Fruit fly (Drosophila melanogaster) whole organism, embryonic: ENCODE data around the gene Usp8.
A peak's percentile ranks its signal among the peaks of the same experiment; 100 is the strongest.

Experiments
- CG10147 ChIP-seq: fragments of 200-800 bp; sonication (Bioruptor generic); optimal IDR thresholded peaks from 2 replicates; lab custom pipeline; 2019; ENCODE audit warnings: missing biosample characterization, mild to moderate bottlenecking, missing genetic modification characterization, moderate library complexity
- CG10209 ChIP-seq: fragments of 200-800 bp; sonication (Bioruptor generic); optimal IDR thresholded peaks from 3 replicates; lab custom pipeline; 2017; ENCODE audit warnings: missing biosample characterization, mild to moderate bottlenecking, missing genetic modification characterization, missing genetic modification reagents
- CG10979 ChIP-seq: fragments of 200-800 bp; sonication (Bioruptor generic); optimal IDR thresholded peaks from 2 replicates; lab custom pipeline; 2018; ENCODE audit warnings: missing biosample characterization, mild to moderate bottlenecking, missing genetic modification characterization, moderate library complexity
- CG11560 ChIP-seq: fragments of 200-800 bp; sonication (Bioruptor generic); IDR thresholded peaks from 3 replicates; pipeline ENCODE4 v1.3.6; 2022; ENCODE audit warnings: missing biosample characterization, missing genetic modification characterization
- CG12104 ChIP-seq: fragments of 200-800 bp; sonication (Bioruptor generic); optimal IDR thresholded peaks from 3 replicates; lab custom pipeline; 2016; ENCODE audit warnings: missing biosample characterization, missing genetic modification characterization
- CG13287 ChIP-seq: fragments of 200-800 bp; sonication (Bioruptor generic); IDR thresholded peaks from 2 replicates; pipeline ENCODE4 v1.3.6; 2022; ENCODE audit warnings: missing biosample characterization, missing genetic modification characterization; ENCODE audit not compliant: partially characterized antibody
- CG13624 ChIP-seq: fragments of 200-800 bp; sonication (Bioruptor generic); optimal IDR thresholded peaks from 2 replicates; lab custom pipeline; 2016; ENCODE audit warnings: missing biosample characterization, missing genetic modification characterization
- CG14050 ChIP-seq: fragments of 200-800 bp; sonication (Bioruptor generic); IDR thresholded peaks from 3 replicates; pipeline ENCODE4 v1.3.6; 2022; ENCODE audit warnings: missing biosample characterization, missing genetic modification characterization
- CG15011 ChIP-seq: fragments of 200-800 bp; sonication (Bioruptor generic); optimal IDR thresholded peaks from 3 replicates; lab custom pipeline; 2018; ENCODE audit warnings: missing biosample characterization, mild to moderate bottlenecking, missing genetic modification characterization
- CG15514 ChIP-seq: fragments of 200-800 bp; sonication (Bioruptor generic); optimal IDR thresholded peaks from 3 replicates; lab custom pipeline; 2017; ENCODE audit warnings: missing biosample characterization, missing genetic modification characterization, mild to moderate bottlenecking, moderate library complexity, missing genetic modification reagents
- CG1603 ChIP-seq: fragments of 200-800 bp; sonication (Bioruptor generic); optimal IDR thresholded peaks from 2 replicates; lab custom pipeline; 2019; ENCODE audit warnings: missing biosample characterization, mild to moderate bottlenecking, missing genetic modification characterization, moderate library complexity
- CG16863 ChIP-seq: fragments of 200-800 bp; sonication (Bioruptor generic); optimal IDR thresholded peaks from 3 replicates; lab custom pipeline; 2016; ENCODE audit warnings: missing biosample characterization, missing genetic modification characterization
- CG17328 ChIP-seq: fragments of 200-800 bp; sonication (Bioruptor generic); IDR thresholded peaks from 2 replicates; pipeline ENCODE4 v1.3.6; 2022; ENCODE audit warnings: missing biosample characterization, missing genetic modification characterization
- CG17359 ChIP-seq: fragments of 200-800 bp; sonication (Bioruptor generic); optimal IDR thresholded peaks from 3 replicates; lab custom pipeline; 2018; ENCODE audit warnings: missing biosample characterization, mild to moderate bottlenecking, missing genetic modification characterization, moderate library complexity
- CG17912 ChIP-seq: fragments of 200-800 bp; sonication (Bioruptor generic); optimal IDR thresholded peaks from 2 replicates; lab custom pipeline; 2018; ENCODE audit warnings: missing biosample characterization, mild to moderate bottlenecking, missing genetic modification characterization
- CG18599 ChIP-seq: fragments of 200-800 bp; sonication (Bioruptor generic); optimal IDR thresholded peaks from 3 replicates; lab custom pipeline; 2017; ENCODE audit warnings: missing biosample characterization, missing genetic modification characterization, mild to moderate bottlenecking, moderate library complexity, missing genetic modification reagents
- CG2199 ChIP-seq: fragments of 200-800 bp; sonication (Bioruptor generic); IDR thresholded peaks from 3 replicates; pipeline ENCODE4 v1.3.6; 2022; ENCODE audit warnings: missing biosample characterization, missing genetic modification characterization
- CG30403 ChIP-seq: fragments of 200-800 bp; sonication (Bioruptor generic); optimal IDR thresholded peaks from 3 replicates; lab custom pipeline; 2016; ENCODE audit warnings: missing biosample characterization, missing genetic modification characterization
- CG31365 ChIP-seq: fragments of 200-800 bp; sonication (Bioruptor generic); optimal IDR thresholded peaks from 2 replicates; lab custom pipeline; 2018; ENCODE audit warnings: missing biosample characterization, mild to moderate bottlenecking, missing genetic modification characterization
- CG31388 ChIP-seq: fragments of 200-800 bp; sonication (Bioruptor generic); optimal IDR thresholded peaks from 2 replicates; lab custom pipeline; 2016; ENCODE audit warnings: missing biosample characterization, missing genetic modification characterization
- CG31441 ChIP-seq: fragments of 200-800 bp; sonication (Bioruptor generic); IDR thresholded peaks from 2 replicates; pipeline ENCODE4 v1.3.6; 2022; ENCODE audit warnings: missing biosample characterization, missing genetic modification characterization
- CG4617 ChIP-seq: fragments of 200-800 bp; sonication (Bioruptor generic); optimal IDR thresholded peaks from 3 replicates; lab custom pipeline; 2016; ENCODE audit warnings: missing biosample characterization, missing genetic modification characterization, borderline replicate concordance
- CG6254 ChIP-seq: fragments of 200-800 bp; sonication (Bioruptor generic); optimal IDR thresholded peaks from 3 replicates; lab custom pipeline; 2017; ENCODE audit warnings: mild to moderate bottlenecking, missing biosample characterization, missing genetic modification reagents, missing genetic modification characterization
- CG6813 ChIP-seq: fragments of 200-800 bp; sonication (Bioruptor generic); optimal IDR thresholded peaks from 2 replicates; lab custom pipeline; 2017; ENCODE audit warnings: missing biosample characterization, missing genetic modification characterization, mild to moderate bottlenecking, moderate library complexity, missing genetic modification reagents
- CrebB ChIP-seq: fragments of 200-800 bp; sonication (Bioruptor generic); optimal IDR thresholded peaks from 3 replicates; lab custom pipeline; 2018; ENCODE audit warnings: missing biosample characterization, mild to moderate bottlenecking, missing genetic modification characterization
- D ChIP-seq, 2 experiments: fragments of 200-800 bp in 1 of 2; fragments of >200 bp in 1 of 2; sonication (Bioruptor generic) in 1 of 2; optimal IDR thresholded peaks; 2 replicates in 1 of 2; 3 replicates in 1 of 2; lab custom pipeline; 2017; ENCODE audit warnings: mild to moderate bottlenecking in 1 of 2, missing biosample characterization in 1 of 2, missing genetic modification characterization in 1 of 2, missing genetic modification reagents in 1 of 2
- D19B ChIP-seq: fragments of 200-800 bp; sonication (Bioruptor generic); optimal IDR thresholded peaks from 2 replicates; lab custom pipeline; 2017; ENCODE audit warnings: missing biosample characterization, mild to moderate bottlenecking, missing genetic modification characterization
- Doc3 ChIP-seq: fragments of 200-800 bp; sonication (Bioruptor generic); IDR thresholded peaks from 3 replicates; pipeline ENCODE4 v1.3.6; 2022; ENCODE audit warnings: missing biosample characterization, missing genetic modification characterization; ENCODE audit not compliant: partially characterized antibody
- E2f2 ChIP-seq: fragments of 200-800 bp; sonication (Bioruptor generic); IDR thresholded peaks from 2 replicates; pipeline ENCODE4 v1.3.6; 2022; ENCODE audit warnings: missing biosample characterization, missing genetic modification characterization
- Hmx ChIP-seq: fragments of 200-800 bp; sonication (Bioruptor generic); optimal IDR thresholded peaks from 2 replicates; lab custom pipeline; 2016; ENCODE audit warnings: missing biosample characterization, missing genetic modification characterization
- Mrtf ChIP-seq: fragments of 200-800 bp; sonication (Bioruptor generic); IDR thresholded peaks from 3 replicates; pipeline ENCODE4 v1.3.6; 2022; ENCODE audit warnings: missing biosample characterization, missing genetic modification characterization
- Pdp1 ChIP-seq, 2 experiments: fragments of 200-800 bp; sonication (Bioruptor generic); optimal IDR thresholded peaks; 3 replicates each; lab custom pipeline; 2016; ENCODE audit warnings: missing biosample characterization in 2 of 2, missing genetic modification characterization in 2 of 2, mild to moderate bottlenecking in 1 of 2, moderate library complexity in 1 of 2
- bsh ChIP-seq, 2 experiments: fragments of 200-800 bp; sonication (Bioruptor generic); optimal IDR thresholded peaks; 2 replicates each; lab custom pipeline; 2017 to 2018; ENCODE audit warnings: mild to moderate bottlenecking in 2 of 2, missing biosample characterization in 2 of 2, missing genetic modification characterization in 2 of 2, moderate library complexity in 1 of 2
- cad ChIP-seq: fragments of >200 bp; optimal IDR thresholded peaks from 2 replicates; lab custom pipeline; 2017; ENCODE audit warnings: missing biosample characterization, missing genetic modification characterization
- cato ChIP-seq: fragments of 200-800 bp; sonication (Bioruptor generic); optimal IDR thresholded peaks from 2 replicates; lab custom pipeline; 2016; ENCODE audit warnings: missing biosample characterization, missing genetic modification characterization, borderline replicate concordance
- exex ChIP-seq: fragments of 200-800 bp; sonication (Bioruptor generic); optimal IDR thresholded peaks from 4 replicates; lab custom pipeline; 2018; ENCODE audit warnings: missing biosample characterization, mild to moderate bottlenecking, missing genetic modification characterization, moderate library complexity
- eyg ChIP-seq: fragments of 200-800 bp; sonication (Bioruptor generic); optimal IDR thresholded peaks from 3 replicates; lab custom pipeline; 2016; ENCODE audit warnings: missing biosample characterization, missing genetic modification characterization
- fru ChIP-seq: fragments of >200 bp; optimal IDR thresholded peaks from 2 replicates; lab custom pipeline; 2017
- gfzf ChIP-seq: fragments of 200-800 bp; sonication (Bioruptor generic); optimal IDR thresholded peaks from 2 replicates; lab custom pipeline; 2016; ENCODE audit warnings: missing biosample characterization, mild to moderate bottlenecking, missing genetic modification characterization, moderate library complexity
- ind ChIP-seq: fragments of 200-800 bp; sonication (Bioruptor generic); optimal IDR thresholded peaks from 3 replicates; lab custom pipeline; 2016; ENCODE audit warnings: missing biosample characterization, missing genetic modification characterization
- nerfin-2 ChIP-seq: fragments of 200-800 bp; sonication (Bioruptor generic); IDR thresholded peaks from 2 replicates; pipeline ENCODE4 v1.3.6; 2022; ENCODE audit warnings: missing biosample characterization, missing genetic modification characterization; ENCODE audit not compliant: partially characterized antibody
- prd ChIP-seq, 3 experiments: fragments of >200 bp in 2 of 3; fragments of 200-800 bp in 1 of 3; sonication (Bioruptor generic) in 1 of 3; optimal IDR thresholded peaks in 2 of 3; IDR thresholded peaks in 1 of 3; 2 replicates in 2 of 3; 3 replicates in 1 of 3; pipeline versions ENCODE4 v1.3.6 to Lab custom; 2017 to 2022; ENCODE audit warnings: missing biosample characterization in 1 of 3, missing genetic modification characterization in 1 of 3
- pum ChIP-seq: fragments of 200-800 bp; sonication (Bioruptor generic); optimal IDR thresholded peaks from 2 replicates; lab custom pipeline; 2016; ENCODE audit warnings: missing biosample characterization, missing genetic modification characterization
- pzg ChIP-seq: fragments of 200-800 bp; sonication (Bioruptor generic); optimal IDR thresholded peaks from 3 replicates; lab custom pipeline; 2018; ENCODE audit warnings: missing biosample characterization, mild to moderate bottlenecking, missing genetic modification characterization, moderate library complexity
- sna ChIP-seq: fragments of 200-800 bp; sonication (Bioruptor generic); IDR thresholded peaks from 2 replicates; pipeline ENCODE4 v1.3.6; 2022; ENCODE audit warnings: missing biosample characterization, missing genetic modification characterization; ENCODE audit not compliant: partially characterized antibody
- sug ChIP-seq: fragments of 200-800 bp; optimal IDR thresholded peaks from 2 replicates; lab custom pipeline; 2019; ENCODE audit warnings: missing biosample characterization, mild to moderate bottlenecking, missing genetic modification characterization, moderate library complexity
- vfl ChIP-seq: fragments of 200-800 bp; sonication (Bioruptor generic); optimal IDR thresholded peaks from 2 replicates; lab custom pipeline; 2016; ENCODE audit warnings: missing biosample characterization, missing genetic modification characterization
- zf30C ChIP-seq: fragments of 200-800 bp; sonication (Bioruptor generic); optimal IDR thresholded peaks from 3 replicates; lab custom pipeline; 2018; ENCODE audit warnings: missing biosample characterization, mild to moderate bottlenecking, missing genetic modification characterization

The Usp8 gene

dm6 chr3R:21097631-21098117 is 36.4 kb upstream of the Usp8 start, which contains the start of gene RhoGAP93B (continued):
- TF ChIP-seq CG10979 (tag; lab: Kevin White, UChicago), result peak; percentile 71
- TF ChIP-seq CG17912 (GFP tag; lab: Kevin White, UChicago), result peak; percentile 43
- TF ChIP-seq sug (tag; lab: Kevin White, UChicago), result peak; percentile 86
- TF ChIP-seq Pdp1 (GFP tag; optimal IDR thresholded peaks at IDR 0.05; lab: Kevin White, UChicago), result peak; percentile 69 to 84
- peak; percentile 86 for TF ChIP-seq CG1603 (tag; lab: Kevin White, UChicago)
- TF ChIP-seq CG15514 (GFP tag; lab: Kevin White, UChicago), result peak; percentile 90
- no peak for TF ChIP-seq prd (optimal IDR thresholded peaks at IDR 0.05; lab: Kevin White, UChicago)
- peak; percentile 96 for TF ChIP-seq prd (GFP tag; IDR thresholded peaks at IDR 0.05; lab: Robert Waterston, UW)
- peak; percentile 100 for TF ChIP-seq Doc3 (GFP tag; lab: Robert Waterston, UW)
- no peak for TF ChIP-seq fru (lab: Kevin White, UChicago)
- TF ChIP-seq CG10147 (GFP tag; lab: Kevin White, UChicago), result peak; percentile 86
- no peak for TF ChIP-seq Hmx (GFP tag; lab: Kevin White, UChicago)
- peak; percentile 77 for TF ChIP-seq CG31441 (GFP tag; lab: Robert Waterston, UW)
- TF ChIP-seq CG14050, result peak; percentile 81
- peak; percentile 88; the same call in 2 of the 3 replicates for TF ChIP-seq CG2199
- TF ChIP-seq cato (GFP tag; lab: Kevin White, UChicago), result peak; percentile 63
- TF ChIP-seq sna, result peak; percentile 100
- peak; percentile 56 for TF ChIP-seq CG4617 (GFP tag; lab: Kevin White, UChicago)
- no peak for TF ChIP-seq zf30C (GFP tag; lab: Kevin White, UChicago)
- TF ChIP-seq CG12104, result peak; percentile 69
- TF ChIP-seq vfl (GFP tag; lab: Kevin White, UChicago), result no peak
- peak; percentile 83 for TF ChIP-seq ind (GFP tag; lab: Kevin White, UChicago)
- TF ChIP-seq exex, result peak; percentile 53
- peak; percentile 86 for TF ChIP-seq CG17359 (tag; lab: Kevin White, UChicago)
- peak; percentile 99 for TF ChIP-seq nerfin-2
- no peak for TF ChIP-seq cad (GFP tag; lab: Kevin White, UChicago)
- peak in 1 of 2 experiments; percentile 78 for TF ChIP-seq bsh (GFP tag; optimal IDR thresholded peaks at IDR 0.05; lab: Kevin White, UChicago)
- TF ChIP-seq eyg (GFP tag; lab: Kevin White, UChicago), result peak; percentile 78
- no peak for TF ChIP-seq CG15011 (GFP tag; lab: Kevin White, UChicago)
- TF ChIP-seq gfzf (GFP tag; lab: Kevin White, UChicago), result peak; percentile 83
- peak; percentile 84 for TF ChIP-seq E2f2
- peak; percentile 74 for TF ChIP-seq CG6254 (GFP tag; lab: Kevin White, UChicago)
- peak; percentile 14 for TF ChIP-seq CG6813 (GFP tag; lab: Kevin White, UChicago)
- TF ChIP-seq CG13287 (GFP tag; lab: Robert Waterston, UW), result peak; percentile 100
- peak; percentile 89 for TF ChIP-seq CG18599
- peak; percentile 62 for TF ChIP-seq CG10209 (GFP tag; lab: Kevin White, UChicago)
- TF ChIP-seq Mrtf (GFP tag; lab: Robert Waterston, UW), result peak; percentile 85
- TF ChIP-seq CG13624, result peak; percentile 93
- peak; percentile 47 for TF ChIP-seq CG31365 (tag; lab: Kevin White, UChicago)
- peak; percentile 81 for TF ChIP-seq CG30403 (GFP tag; lab: Kevin White, UChicago)
- TF ChIP-seq pum (GFP tag; lab: Kevin White, UChicago), result peak; percentile 84
- peak; percentile 5 for TF ChIP-seq D (optimal IDR thresholded peaks at IDR 0.05; lab: Kevin White, UChicago)
- peak; percentile 55 for TF ChIP-seq D (GFP tag; optimal IDR thresholded peaks at IDR 0.05; lab: Kevin White, UChicago)
- peak; percentile 94 for TF ChIP-seq pzg (GFP tag; lab: Kevin White, UChicago)
- TF ChIP-seq CG11560 (tag; lab: Robert Waterston, UW), result peak; percentile 81; the same call in 2 of the 3 replicates
- TF ChIP-seq CrebB (tag; lab: Kevin White, UChicago), result peak; percentile 56
- TF ChIP-seq D19B, result peak; percentile 35
- no peak for TF ChIP-seq CG31388 (GFP tag; lab: Kevin White, UChicago)
- peak; percentile 88 for TF ChIP-seq CG17328 (GFP tag; lab: Robert Waterston, UW)
- peak; percentile 89 for TF ChIP-seq CG16863 (GFP tag; lab: Kevin White, UChicago)
